Worm (Caenorhabditis elegans) whole organism, L1 larva: ENCODE results near the gene C05A2.4.

Experiments used
- C04F5.9 ChIP-seq: sonication (generic microtip); optimal IDR thresholded peaks from 2 replicates; lab custom pipeline; 2016; ENCODE audit warnings: missing genetic modification characterization, missing compliant biosample characterization
- C16A3.4 ChIP-seq: fragments of 150-350 bp; optimal IDR thresholded peaks from 2 replicates; lab custom pipeline; 2014; ENCODE audit warnings: missing biosample characterization, missing genetic modification characterization
- Y116A8C.19 ChIP-seq: sonication (generic microtip); optimal IDR thresholded peaks from 2 replicates; lab custom pipeline; 2016; ENCODE audit warnings: missing compliant biosample characterization, missing genetic modification characterization, borderline replicate concordance
- aha-1 ChIP-seq: fragments of 150-350 bp; optimal IDR thresholded peaks from 2 replicates; lab custom pipeline; 2014; ENCODE audit warnings: missing biosample characterization, missing genetic modification characterization
- alr-1 ChIP-seq: fragments of 200-800 bp; sonication (Bioruptor generic); optimal IDR thresholded peaks from 2 replicates; lab custom pipeline; 2018; ENCODE audit warnings: borderline replicate concordance, mild to moderate bottlenecking, missing genetic modification characterization, missing compliant biosample characterization
- ama-1 ChIP-seq: fragments of 150-350 bp; optimal IDR thresholded peaks from 2 replicates; lab custom pipeline; 2014
- ceh-63 ChIP-seq: fragments of 200-800 bp; sonication (Bioruptor generic); optimal IDR thresholded peaks from 2 replicates; lab custom pipeline; 2018; ENCODE audit warnings: mild to moderate bottlenecking, missing genetic modification characterization, missing compliant biosample characterization
- ceh-8 ChIP-seq: fragments of 200-800 bp; sonication (Bioruptor generic); optimal IDR thresholded peaks from 2 replicates; lab custom pipeline; 2018; ENCODE audit warnings: mild to moderate bottlenecking, missing genetic modification characterization, moderate library complexity, missing compliant biosample characterization
- ceh-82 ChIP-seq, 3 experiments: fragments of 150-350 bp in 1 of 3; sonication (generic microtip) in 2 of 3; optimal IDR thresholded peaks; 2 replicates each; lab custom pipeline; 2014 to 2017; ENCODE audit warnings: missing biosample characterization in 3 of 3, missing genetic modification characterization in 3 of 3
- ceh-88 ChIP-seq: fragments of 200-800 bp; sonication (Bioruptor generic); IDR thresholded peaks from 2 replicates; pipeline ENCODE4 v1.3.6; 2022; ENCODE audit warnings: missing genetic modification characterization, missing compliant biosample characterization
- ces-1 ChIP-seq: fragments of 150-350 bp; optimal IDR thresholded peaks from 2 replicates; lab custom pipeline; 2014; ENCODE audit warnings: missing biosample characterization, missing genetic modification reagents, missing genetic modification characterization
- efl-1 ChIP-seq, 4 experiments: fragments of 150-350 bp; optimal IDR thresholded peaks in 3 of 4; peaks in 1 of 4; 1 replicate in 1 of 4; 2 replicates in 3 of 4; lab custom pipeline; 2014; ENCODE audit warnings: missing biosample characterization in 2 of 4, missing genetic modification characterization in 2 of 4, missing genetic modification reagents in 2 of 4
- efl-3 ChIP-seq: fragments of 200-800 bp; sonication (Bioruptor generic); optimal IDR thresholded peaks from 2 replicates; lab custom pipeline; 2018; ENCODE audit warnings: mild to moderate bottlenecking, missing genetic modification characterization, missing compliant biosample characterization
- elt-2 ChIP-seq: sonication (generic microtip); optimal IDR thresholded peaks from 2 replicates; lab custom pipeline; 2016; ENCODE audit warnings: missing genetic modification characterization, mild to moderate bottlenecking, inconsistent platforms, missing compliant biosample characterization, missing genetic modification reagents
- elt-3 ChIP-seq, 6 experiments: fragments of 150-350 bp in 1 of 6; sonication (generic microtip); optimal IDR thresholded peaks; 2 replicates each; lab custom pipeline; 2017 to 2018; ENCODE audit warnings: missing biosample characterization in 6 of 6, missing genetic modification characterization in 6 of 6, inconsistent platforms in 1 of 6
- ets-5 ChIP-seq: fragments of 200-800 bp; sonication (Bioruptor generic); IDR thresholded peaks from 2 replicates; pipeline ENCODE4 v1.3.6; 2022; ENCODE audit warnings: missing genetic modification characterization, missing compliant biosample characterization
- fkh-4 ChIP-seq: sonication (generic microtip); optimal IDR thresholded peaks from 2 replicates; lab custom pipeline; 2016; ENCODE audit warnings: missing compliant biosample characterization, missing genetic modification characterization, borderline replicate concordance
- fkh-8 ChIP-seq: sonication (generic microtip); optimal IDR thresholded peaks from 2 replicates; lab custom pipeline; 2016; ENCODE audit warnings: mild to moderate bottlenecking, missing genetic modification characterization, missing compliant biosample characterization
- isw-1 ChIP-seq: fragments of 200-800 bp; sonication (Bioruptor generic); IDR thresholded peaks from 2 replicates; pipeline ENCODE4 v1.3.6; 2022; ENCODE audit warnings: missing genetic modification characterization, missing compliant biosample characterization
- jun-1 ChIP-seq: fragments of 150-350 bp; optimal IDR thresholded peaks from 2 replicates; lab custom pipeline; 2014; ENCODE audit warnings: missing biosample characterization, missing genetic modification reagents, missing genetic modification characterization
- lin-13 ChIP-seq: fragments of 150-350 bp; optimal IDR thresholded peaks from 2 replicates; lab custom pipeline; 2014; ENCODE audit warnings: missing biosample characterization, missing genetic modification reagents, missing genetic modification characterization
- lin-14 ChIP-seq: fragments of 200-800 bp; sonication (Bioruptor generic); optimal IDR thresholded peaks from 2 replicates; lab custom pipeline; 2018; ENCODE audit warnings: mild to moderate bottlenecking, missing genetic modification characterization, moderate library complexity, missing compliant biosample characterization
- lin-15B ChIP-seq: fragments of 150-350 bp; sonication (generic microtip); optimal IDR thresholded peaks from 3 replicates; lab custom pipeline; 2014; ENCODE audit warnings: missing biosample characterization, missing genetic modification characterization
- lin-35 ChIP-seq, 2 experiments: fragments of 150-350 bp; optimal IDR thresholded peaks; 2 replicates each; lab custom pipeline; 2014; ENCODE audit warnings: missing biosample characterization in 2 of 2, missing genetic modification characterization in 2 of 2, missing genetic modification reagents in 2 of 2
- mab-9 ChIP-seq: fragments of 200-800 bp; sonication (Bioruptor generic); IDR thresholded peaks from 2 replicates; pipeline ENCODE4 v1.3.6; 2022; ENCODE audit warnings: missing genetic modification reagents, missing genetic modification characterization, missing compliant biosample characterization
- mef-2 ChIP-seq: fragments of 150-350 bp; optimal IDR thresholded peaks from 2 replicates; lab custom pipeline; 2014; ENCODE audit warnings: missing biosample characterization, missing genetic modification characterization
- nhr-11 ChIP-seq: fragments of 150-350 bp; optimal IDR thresholded peaks from 2 replicates; lab custom pipeline; 2014; ENCODE audit warnings: missing biosample characterization, missing genetic modification characterization
- nhr-12 ChIP-seq: sonication (generic microtip); optimal IDR thresholded peaks from 2 replicates; lab custom pipeline; 2017; ENCODE audit warnings: missing biosample characterization, missing genetic modification characterization
- nhr-28 ChIP-seq: fragments of 150-350 bp; optimal IDR thresholded peaks from 2 replicates; lab custom pipeline; 2014; ENCODE audit warnings: missing biosample characterization, missing genetic modification characterization
- nhr-71 ChIP-seq: sonication (generic microtip); optimal IDR thresholded peaks from 2 replicates; lab custom pipeline; 2016; ENCODE audit warnings: mild to moderate bottlenecking, missing genetic modification characterization, moderate library complexity, missing compliant biosample characterization
- nhr-85 ChIP-seq: sonication (generic microtip); peaks from one replicate; lab custom pipeline; 2016; ENCODE audit warnings: missing genetic modification characterization, inconsistent platforms, missing compliant biosample characterization
- nhr-90 ChIP-seq: sonication (generic microtip); optimal IDR thresholded peaks from 2 replicates; lab custom pipeline; 2016; ENCODE audit warnings: mild to moderate bottlenecking, missing genetic modification characterization, missing compliant biosample characterization; ENCODE audit not compliant: poor library complexity
- pag-3 ChIP-seq: sonication (generic microtip); optimal IDR thresholded peaks from 2 replicates; lab custom pipeline; 2017; ENCODE audit warnings: missing genetic modification characterization, mild to moderate bottlenecking, missing compliant biosample characterization, antibody characterized with exemption, borderline replicate concordance; ENCODE audit not compliant: insufficient read depth
- rnt-1 ChIP-seq: sonication (generic microtip); optimal IDR thresholded peaks from 2 replicates; lab custom pipeline; 2016; ENCODE audit warnings: mild to moderate bottlenecking, missing genetic modification characterization, moderate library complexity, missing compliant biosample characterization
- snpc-4 ChIP-seq: fragments of 150-350 bp; optimal IDR thresholded peaks from 2 replicates; lab custom pipeline; 2014; ENCODE audit warnings: missing biosample characterization, missing genetic modification characterization
- snu-23 ChIP-seq: sonication (generic microtip); optimal IDR thresholded peaks from 2 replicates; lab custom pipeline; 2016; ENCODE audit warnings: missing genetic modification characterization, missing compliant biosample characterization
- sptf-1 ChIP-seq: fragments of 150-350 bp; optimal IDR thresholded peaks from 2 replicates; lab custom pipeline; 2014; ENCODE audit warnings: missing biosample characterization, missing genetic modification characterization
- sup-37 ChIP-seq: fragments of 200-800 bp; sonication (Bioruptor generic); optimal IDR thresholded peaks from 2 replicates; lab custom pipeline; 2018; ENCODE audit warnings: mild to moderate bottlenecking, missing genetic modification characterization, missing compliant biosample characterization
- swsn-7 ChIP-seq: sonication (generic microtip); optimal IDR thresholded peaks from 2 replicates; lab custom pipeline; 2016; ENCODE audit warnings: missing genetic modification characterization, missing compliant biosample characterization
- tbx-2 ChIP-seq: sonication (generic microtip); optimal IDR thresholded peaks from 2 replicates; lab custom pipeline; 2016; ENCODE audit warnings: missing genetic modification characterization, missing compliant biosample characterization
- unc-130 ChIP-seq: fragments of 150-350 bp; optimal IDR thresholded peaks from 2 replicates; lab custom pipeline; 2017; ENCODE audit warnings: missing biosample characterization, missing genetic modification characterization, inconsistent platforms
- unc-30 ChIP-seq: sonication (generic microtip); optimal IDR thresholded peaks from 2 replicates; lab custom pipeline; 2017; ENCODE audit warnings: missing biosample characterization, missing genetic modification characterization
- unc-62 ChIP-seq: fragments of 150-350 bp; optimal IDR thresholded peaks from 2 replicates; lab custom pipeline; 2014; ENCODE audit warnings: missing biosample characterization, missing genetic modification reagents, missing genetic modification characterization
- unc-98 ChIP-seq: fragments of 200-800 bp; sonication (Bioruptor generic); IDR thresholded peaks from 2 replicates; pipeline ENCODE4 v1.3.6; 2022; ENCODE audit warnings: missing genetic modification characterization, missing compliant biosample characterization
- zip-4 ChIP-seq: fragments of 200-800 bp; sonication (Bioruptor generic); optimal IDR thresholded peaks from 2 replicates; lab custom pipeline; 2018; ENCODE audit warnings: mild to moderate bottlenecking, missing genetic modification characterization, moderate library complexity, missing compliant biosample characterization
- ztf-11 ChIP-seq, 2 experiments: sonication (generic microtip); optimal IDR thresholded peaks; 2 replicates each; lab custom pipeline; 2016 to 2017; ENCODE audit warnings: missing genetic modification characterization in 2 of 2, missing biosample characterization in 1 of 2, missing compliant biosample characterization in 1 of 2

The C05A2.4 gene

ce11 chrV:10714630-10715029 lies 19.3 kb downstream of the C05A2.4 start:
- TF ChIP-seq tbx-2 (tag; lab: Kevin White, UChicago) (no peak), efl-1 (optimal IDR thresholded peaks at IDR 0.05; lab: Kevin White, UChicago) (no peak), efl-1 (GFP tag; optimal IDR thresholded peaks at IDR 0.05 in 1 of 2; lab: Kevin White, UChicago) (peak in 1 of 2 experiments; percentile 87), lin-35 (GFP tag; optimal IDR thresholded peaks at IDR 0.05; lab: Kevin White, UChicago) (peak in 1 of 2 experiments; percentile 2), lin-13 (GFP tag; lab: Kevin White, UChicago) (no peak), C16A3.4 (tag; lab: Kevin White, UChicago) (no peak), unc-130 (tag; lab: Kevin White, UChicago) (no peak), mef-2 (tag; lab: Kevin White, UChicago) (no peak), ama-1 (lab: Kevin White, UChicago) (no peak), nhr-71 (tag; lab: Kevin White, UChicago) (no peak), fkh-8 (tag; lab: Kevin White, UChicago) (no peak), isw-1 (no peak)
- TF ChIP-seq, all 84 proteins: peak for 2

ce11 chrV:10715158-10716152 lies 20.2 kb downstream of the C05A2.4 start:
- TF ChIP-seq fkh-4 (peak; percentile 85), unc-62 (GFP tag; lab: Kevin White, UChicago) (peak; percentile 30), tbx-2 (tag; lab: Kevin White, UChicago) (peak; percentile 94), lin-35 (GFP tag; optimal IDR thresholded peaks at IDR 0.05; lab: Kevin White, UChicago) (peak; percentile 71 to 73), sptf-1 (tag; lab: Kevin White, UChicago) (no peak), mab-9 (GFP tag; lab: Robert Waterston, UW) (peak; percentile 89), pag-3 (tag; lab: Kevin White, UChicago) (peak; percentile 88), ets-5 (GFP tag; lab: Robert Waterston, UW) (no peak), ztf-11 (tag; optimal IDR thresholded peaks at IDR 0.05; lab: Kevin White, UChicago) (peak in 1 of 2 experiments; percentile 83), sup-37 (peak; percentile 82), rnt-1 (tag; lab: Kevin White, UChicago) (peak; percentile 98), lin-14 (peak; percentile 100), unc-30 (tag; lab: Kevin White, UChicago) (no peak), ceh-8 (peak; percentile 93), nhr-11 (no peak), ces-1 (GFP tag; lab: Kevin White, UChicago) (no peak), alr-1 (tag; lab: Kevin White, UChicago) (no peak), C04F5.9 (tag; lab: Kevin White, UChicago) (no peak), snpc-4 (tag; lab: Kevin White, UChicago) (peak; percentile 94), elt-2 (tag; lab: Kevin White, UChicago) (peak; percentile 29), ceh-88 (peak; percentile 92), ceh-82 (tag; optimal IDR thresholded peaks at IDR 0.05; lab: Kevin White, UChicago) (peak; percentile 86 to 92 (median 87)), lin-15B (tag; lab: Kevin White, UChicago) (peak; percentile 2), nhr-90 (peak; percentile 80), nhr-28 (tag; lab: Kevin White, UChicago) (no peak), elt-3 (tag; optimal IDR thresholded peaks at IDR 0.05; lab: Kevin White, UChicago) (peak in 1 of 6 experiments; percentile 80), nhr-12 (tag; lab: Kevin White, UChicago) (no peak), unc-98 (GFP tag; lab: Robert Waterston, UW) (peak; percentile 48; the same call in 1 of the 2 replicates), Y116A8C.19 (tag; lab: Kevin White, UChicago) (no peak), jun-1 (peak; percentile 85), zip-4 (GFP tag; lab: Kevin White, UChicago) (peak; percentile 89), fkh-8 (tag; lab: Kevin White, UChicago) (peak; percentile 99), efl-3 (peak; percentile 1), ceh-63 (GFP tag; lab: Kevin White, UChicago) (peak; percentile 43), snu-23 (GFP tag; lab: Kevin White, UChicago) (peak; percentile 88), nhr-71 (tag; lab: Kevin White, UChicago) (peak; percentile 98), nhr-85 (tag; lab: Kevin White, UChicago) (peak; percentile 99), swsn-7 (tag; lab: Kevin White, UChicago) (peak; percentile 90), aha-1 (tag; lab: Kevin White, UChicago) (peak; percentile 82)
